Worm (Caenorhabditis elegans) whole organism, young adult: ENCODE results near the gene C06E8.5.

Source experiments
- B0019.2 ChIP-seq: fragments of 200-800 bp; sonication (Bioruptor generic); conservative IDR thresholded peaks from 2 replicates; pipeline ENCODE4 v1.3.6; 2022; ENCODE audit warnings: missing genetic modification reagents, missing genetic modification characterization, missing compliant biosample characterization
- F10E7.11 ChIP-seq: sonication (generic microtip); optimal IDR thresholded peaks from 2 replicates; lab custom pipeline; 2017; ENCODE audit warnings: mild to moderate bottlenecking, missing genetic modification characterization, moderate library complexity, missing compliant biosample characterization
- F22D6.2 ChIP-seq: sonication (generic microtip); optimal IDR thresholded peaks from 2 replicates; lab custom pipeline; 2016; ENCODE audit warnings: mild to moderate bottlenecking, missing genetic modification characterization, missing compliant biosample characterization
- F23B12.7 ChIP-seq: sonication (generic microtip); optimal IDR thresholded peaks from 2 replicates; lab custom pipeline; 2017; ENCODE audit warnings: missing genetic modification characterization, mild to moderate bottlenecking, missing compliant biosample characterization, antibody characterized with exemption, moderate library complexity; ENCODE audit not compliant: insufficient read depth
- F33H1.4 ChIP-seq: fragments of 200-800 bp; sonication (Bioruptor generic); IDR thresholded peaks from 2 replicates; pipeline ENCODE4 v1.3.6; 2022; ENCODE audit warnings: missing genetic modification reagents, missing genetic modification characterization, missing compliant biosample characterization
- F52B5.7 ChIP-seq: sonication (generic microtip); optimal IDR thresholded peaks from 2 replicates; lab custom pipeline; 2016; ENCODE audit warnings: mild to moderate bottlenecking, missing genetic modification characterization, missing compliant biosample characterization
- F57A8.1 ChIP-seq: fragments of 200-800 bp; sonication (Bioruptor generic); optimal IDR thresholded peaks from 2 replicates; lab custom pipeline; 2018; ENCODE audit warnings: mild to moderate bottlenecking, missing genetic modification characterization, moderate library complexity, missing compliant biosample characterization
- K12H6.12 ChIP-seq: fragments of 200-800 bp; sonication (Bioruptor generic); optimal IDR thresholded peaks from 2 replicates; lab custom pipeline; 2018; ENCODE audit warnings: mild to moderate bottlenecking, missing genetic modification characterization, missing compliant biosample characterization
- Y53G8AR.9 ChIP-seq: fragments of 200-800 bp; sonication (Bioruptor generic); conservative IDR thresholded peaks from 2 replicates; pipeline ENCODE4 v1.3.6; 2022; ENCODE audit warnings: missing genetic modification reagents, missing genetic modification characterization, missing compliant biosample characterization
- athp-1 ChIP-seq: sonication (generic microtip); optimal IDR thresholded peaks from 2 replicates; lab custom pipeline; 2017; ENCODE audit warnings: mild to moderate bottlenecking, missing genetic modification characterization, missing compliant biosample characterization
- attf-6 ChIP-seq: fragments of 200-800 bp; sonication (Bioruptor generic); IDR thresholded peaks from 2 replicates; pipeline ENCODE4 v1.3.6; 2022; ENCODE audit warnings: missing genetic modification reagents, missing genetic modification characterization, missing compliant biosample characterization
- bed-1 ChIP-seq: fragments of 200-800 bp; sonication (Bioruptor generic); IDR thresholded peaks from 2 replicates; pipeline ENCODE4 v1.3.6; 2022; ENCODE audit warnings: missing genetic modification reagents, missing genetic modification characterization, missing compliant biosample characterization
- ccch-3 ChIP-seq: fragments of 200-800 bp; sonication (Bioruptor generic); optimal IDR thresholded peaks from 2 replicates; lab custom pipeline; 2018; ENCODE audit warnings: mild to moderate bottlenecking, missing genetic modification characterization, missing compliant biosample characterization
- cebp-1 ChIP-seq, 2 experiments: fragments of 200-800 bp in 1 of 2; sonication (Bioruptor generic) in 1 of 2; sonication (generic microtip) in 1 of 2; IDR thresholded peaks in 1 of 2; optimal IDR thresholded peaks in 1 of 2; 2 replicates each; pipeline versions ENCODE4 v1.3.6 to Lab custom; 2017 to 2022; ENCODE audit warnings: missing compliant biosample characterization in 2 of 2, missing genetic modification characterization in 2 of 2, mild to moderate bottlenecking in 1 of 2, missing genetic modification reagents in 1 of 2, moderate library complexity in 1 of 2
- cebp-2 ChIP-seq: fragments of 200-800 bp; sonication (Bioruptor generic); IDR thresholded peaks from 2 replicates; pipeline ENCODE4 v1.3.6; 2022; ENCODE audit warnings: missing genetic modification characterization, missing compliant biosample characterization
- ceh-100 ChIP-seq: fragments of 200-800 bp; sonication (Bioruptor generic); IDR thresholded peaks from 2 replicates; pipeline ENCODE4 v1.3.6; 2022; ENCODE audit warnings: missing genetic modification reagents, missing genetic modification characterization, missing compliant biosample characterization
- ceh-91 ChIP-seq: fragments of 200-800 bp; sonication (Bioruptor generic); IDR thresholded peaks from 2 replicates; pipeline ENCODE4 v1.3.6; 2022; ENCODE audit warnings: missing genetic modification reagents, missing genetic modification characterization, missing compliant biosample characterization
- die-1 ChIP-seq: sonication (generic microtip); optimal IDR thresholded peaks from 2 replicates; lab custom pipeline; 2016; ENCODE audit warnings: missing genotype, mild to moderate bottlenecking, missing genetic modification characterization, missing compliant biosample characterization
- dox-1 ChIP-seq: fragments of 200-800 bp; sonication (Bioruptor generic); IDR thresholded peaks from 2 replicates; pipeline ENCODE4 v1.3.6; 2022; ENCODE audit warnings: missing genetic modification reagents, missing genetic modification characterization, missing compliant biosample characterization
- dpl-1 ChIP-seq: fragments of 150-350 bp; optimal IDR thresholded peaks from 2 replicates; lab custom pipeline; 2014; ENCODE audit warnings: missing biosample characterization, missing genetic modification reagents, missing genetic modification characterization
- ekl-4 ChIP-seq: fragments of 200-800 bp; sonication (Bioruptor generic); IDR thresholded peaks from 2 replicates; pipeline ENCODE4 v1.3.6; 2022; ENCODE audit warnings: missing genetic modification reagents, missing genetic modification characterization, missing compliant biosample characterization
- ets-4 ChIP-seq: fragments of 200-800 bp; sonication (Bioruptor generic); optimal IDR thresholded peaks from 2 replicates; lab custom pipeline; 2018; ENCODE audit warnings: mild to moderate bottlenecking, missing genetic modification characterization, missing compliant biosample characterization
- hlh-12 ChIP-seq: sonication (generic microtip); optimal IDR thresholded peaks from 2 replicates; lab custom pipeline; 2016; ENCODE audit warnings: missing genetic modification characterization, missing compliant biosample characterization
- hlh-26 ChIP-seq: fragments of 200-800 bp; sonication (Bioruptor generic); conservative IDR thresholded peaks from 2 replicates; pipeline ENCODE4 v1.3.6; 2022; ENCODE audit warnings: missing genetic modification reagents, missing genetic modification characterization, missing compliant biosample characterization
- lin-35 ChIP-seq, 3 experiments: fragments of 150-350 bp in 2 of 3; sonication (generic microtip) in 1 of 3; optimal IDR thresholded peaks; 2 replicates each; lab custom pipeline; 2014 to 2018; ENCODE audit warnings: missing biosample characterization in 3 of 3, missing genetic modification characterization in 3 of 3, missing genetic modification reagents in 3 of 3
- lin-40 ChIP-seq: sonication (generic microtip); optimal IDR thresholded peaks from 2 replicates; lab custom pipeline; 2016; ENCODE audit warnings: missing genetic modification characterization, mild to moderate bottlenecking, missing compliant biosample characterization, missing genotype, missing genetic modification reagents
- lin-54 ChIP-seq: fragments of 200-800 bp; sonication (Bioruptor generic); optimal IDR thresholded peaks from 2 replicates; lab custom pipeline; 2018; ENCODE audit warnings: mild to moderate bottlenecking, missing genetic modification characterization, missing compliant biosample characterization
- lsy-27 ChIP-seq: sonication (generic microtip); optimal IDR thresholded peaks from 2 replicates; lab custom pipeline; 2017; ENCODE audit warnings: missing genetic modification characterization, mild to moderate bottlenecking, missing compliant biosample characterization, antibody characterized with exemption, missing genotype, borderline replicate concordance; ENCODE audit not compliant: insufficient read depth
- mcd-1 ChIP-seq: fragments of 200-800 bp; sonication (Bioruptor generic); IDR thresholded peaks from 2 replicates; pipeline ENCODE4 v1.3.6; 2022; ENCODE audit warnings: missing genetic modification reagents, missing genetic modification characterization, missing compliant biosample characterization
- mes-4 ChIP-seq: sonication (generic microtip); optimal IDR thresholded peaks from 2 replicates; lab custom pipeline; 2016; ENCODE audit warnings: missing genotype, missing genetic modification characterization, missing compliant biosample characterization
- mxl-1 ChIP-seq: sonication (generic microtip); optimal IDR thresholded peaks from 2 replicates; lab custom pipeline; 2016; ENCODE audit warnings: missing genetic modification characterization, missing compliant biosample characterization
- nhr-120 ChIP-seq: fragments of 200-800 bp; sonication (Bioruptor generic); IDR thresholded peaks from 2 replicates; pipeline ENCODE4 v1.3.6; 2022; ENCODE audit warnings: missing genetic modification characterization, missing compliant biosample characterization
- nhr-27 ChIP-seq: fragments of 200-800 bp; sonication (Bioruptor generic); optimal IDR thresholded peaks from 2 replicates; lab custom pipeline; 2018; ENCODE audit warnings: mild to moderate bottlenecking, missing genetic modification characterization, moderate library complexity, missing compliant biosample characterization
- nhr-80 ChIP-seq: sonication (generic microtip); optimal IDR thresholded peaks from 2 replicates; lab custom pipeline; 2016; ENCODE audit warnings: missing genetic modification characterization, missing compliant biosample characterization
- nhr-90 ChIP-seq: sonication (generic microtip); optimal IDR thresholded peaks from 2 replicates; lab custom pipeline; 2016; ENCODE audit warnings: missing genotype, mild to moderate bottlenecking, missing genetic modification characterization, missing compliant biosample characterization
- pha-4 ChIP-seq: fragments of 150-350 bp; sonication (generic microtip); optimal IDR thresholded peaks from 2 replicates; lab custom pipeline; 2014; ENCODE audit warnings: missing biosample characterization, missing genetic modification reagents, missing genetic modification characterization
- repo-1 ChIP-seq: sonication (generic microtip); optimal IDR thresholded peaks from 2 replicates; lab custom pipeline; 2017; ENCODE audit warnings: mild to moderate bottlenecking, missing genetic modification characterization, missing compliant biosample characterization
- snpc-1.1 ChIP-seq: sonication (generic microtip); optimal IDR thresholded peaks from 2 replicates; lab custom pipeline; 2017; ENCODE audit warnings: missing genetic modification characterization, mild to moderate bottlenecking, missing compliant biosample characterization, antibody characterized with exemption, moderate library complexity, missing genotype, missing genetic modification reagents; ENCODE audit not compliant: insufficient read depth
- snpc-1.3 ChIP-seq: sonication (generic microtip); optimal IDR thresholded peaks from 2 replicates; lab custom pipeline; 2017; ENCODE audit warnings: missing genetic modification characterization, mild to moderate bottlenecking, missing compliant biosample characterization, antibody characterized with exemption, moderate library complexity, missing genotype, missing genetic modification reagents; ENCODE audit not compliant: insufficient read depth
- snpc-3.4 ChIP-seq: sonication (generic microtip); optimal IDR thresholded peaks from 2 replicates; lab custom pipeline; 2017; ENCODE audit warnings: missing genetic modification characterization, mild to moderate bottlenecking, missing compliant biosample characterization, antibody characterized with exemption, moderate library complexity, missing genotype, missing genetic modification reagents
- sptf-2 ChIP-seq: fragments of 200-800 bp; sonication (Bioruptor generic); optimal IDR thresholded peaks from 2 replicates; lab custom pipeline; 2018; ENCODE audit warnings: mild to moderate bottlenecking, missing genetic modification characterization, missing compliant biosample characterization
- tbp1 ChIP-seq: fragments of 200-800 bp; sonication (Bioruptor generic); optimal IDR thresholded peaks from 2 replicates; lab custom pipeline; 2018; ENCODE audit warnings: mild to moderate bottlenecking, missing genetic modification characterization, missing compliant biosample characterization
- tbx-9 ChIP-seq: sonication (generic microtip); optimal IDR thresholded peaks from 2 replicates; lab custom pipeline; 2016; ENCODE audit warnings: borderline replicate concordance, missing genetic modification characterization, inconsistent platforms, missing compliant biosample characterization
- unc-130 ChIP-seq: sonication (generic microtip); optimal IDR thresholded peaks from 2 replicates; lab custom pipeline; 2016; ENCODE audit warnings: missing genetic modification reagents, missing genetic modification characterization, missing compliant biosample characterization
- zfh-2 ChIP-seq: fragments of 200-800 bp; sonication (Bioruptor generic); conservative IDR thresholded peaks from 2 replicates; pipeline ENCODE4 v1.3.6; 2022; ENCODE audit warnings: missing genetic modification reagents, missing genetic modification characterization, missing compliant biosample characterization
- zim-3 ChIP-seq: sonication (generic microtip); optimal IDR thresholded peaks from 2 replicates; lab custom pipeline; 2017; ENCODE audit warnings: mild to moderate bottlenecking, missing genetic modification characterization, moderate library complexity, missing compliant biosample characterization
- ztf-6 ChIP-seq: fragments of 200-800 bp; sonication (Bioruptor generic); IDR thresholded peaks from 2 replicates; pipeline ENCODE4 v1.3.6; 2022; ENCODE audit warnings: missing genetic modification reagents, missing genetic modification characterization, missing compliant biosample characterization

Gene C06E8.5

DNA sequence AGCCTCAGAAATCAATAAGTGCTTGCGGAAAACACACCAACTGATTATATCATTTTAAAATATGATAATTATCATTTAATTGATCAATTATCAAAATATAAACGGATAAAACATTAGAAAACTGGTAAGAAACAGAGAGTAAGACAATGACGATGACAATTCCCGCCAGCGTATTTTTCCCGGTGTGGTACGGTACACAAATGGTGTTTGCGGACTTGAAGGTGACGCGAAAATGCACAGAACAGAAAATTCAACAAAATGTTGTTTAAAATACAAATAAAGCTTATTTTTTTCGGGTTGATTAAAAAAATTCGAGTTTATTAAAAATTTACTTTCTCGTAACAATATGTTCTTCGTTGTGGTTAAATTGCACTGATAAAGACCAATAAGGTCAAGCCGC is 44.1 kb downstream of the C06E8.5 start (continued):
- TF ChIP-seq snpc-3.4 (tag; lab: Kevin White, UChicago) (peak; percentile 38), lin-35 (GFP tag; optimal IDR thresholded peaks at IDR 0.05; lab: Kevin White, UChicago) (peak in 1 of 3 experiments; percentile 51), ceh-91 (GFP tag; lab: Robert Waterston, UW) (peak; percentile 82), nhr-90 (no peak), nhr-27 (tag; lab: Kevin White, UChicago) (no peak), repo-1 (tag; lab: Kevin White, UChicago) (no peak), hlh-26 (no peak), mcd-1 (GFP tag; lab: Robert Waterston, UW) (0 out of 2 replicates have a peak, but pooled peaks have one; percentile 9), zfh-2 (GFP tag; lab: Robert Waterston, UW) (no peak), ets-4 (GFP tag; lab: Kevin White, UChicago) (no peak), die-1 (tag; lab: Kevin White, UChicago) (no peak), dpl-1 (GFP tag; lab: Kevin White, UChicago) (peak; percentile 92), K12H6.12 (peak; percentile 11), zim-3 (tag; lab: Kevin White, UChicago) (no peak), mxl-1 (tag; lab: Kevin White, UChicago) (no peak), cebp-1 (GFP tag; IDR thresholded peaks at IDR 0.05; lab: Robert Waterston, UW) (no peak), cebp-1 (tag; optimal IDR thresholded peaks at IDR 0.05; lab: Kevin White, UChicago) (peak; percentile 17), ceh-100 (GFP tag; lab: Robert Waterston, UW) (no peak), F57A8.1 (GFP tag; lab: Kevin White, UChicago) (no peak), F23B12.7 (tag; lab: Kevin White, UChicago) (peak; percentile 63), bed-1 (GFP tag; lab: Robert Waterston, UW) (no peak), F33H1.4 (peak; percentile 72), nhr-120 (no peak), F22D6.2 (tag; lab: Kevin White, UChicago) (no peak), ztf-6 (no peak), mes-4 (tag; lab: Kevin White, UChicago) (no peak), F52B5.7 (tag; lab: Kevin White, UChicago) (no peak), hlh-12 (no peak), snpc-1.3 (peak; percentile 42), cebp-2 (GFP tag; lab: Robert Waterston, UW) (no peak), sptf-2 (GFP tag; lab: Kevin White, UChicago) (no peak), nhr-80 (tag; lab: Kevin White, UChicago) (no peak), F10E7.11 (no peak), lin-54 (GFP tag; lab: Kevin White, UChicago) (peak; percentile 64), athp-1 (tag; lab: Kevin White, UChicago) (no peak), ccch-3 (GFP tag; lab: Kevin White, UChicago) (no peak), lsy-27 (tag; lab: Kevin White, UChicago) (peak; percentile 7), unc-130 (peak; percentile 46), dox-1 (peak; percentile 63), pha-4 (tag; lab: Kevin White, UChicago) (no peak), lin-40 (tag; lab: Kevin White, UChicago) (no peak), tbx-9 (tag; lab: Kevin White, UChicago) (no peak), B0019.2 (GFP tag; lab: Robert Waterston, UW) (0 out of 2 replicates have a peak, but pooled peaks have one; percentile 5), snpc-1.1 (tag; lab: Kevin White, UChicago) (peak; percentile 15), tbp1 (GFP tag; lab: Kevin White, UChicago) (peak; percentile 19), attf-6 (GFP tag; lab: Robert Waterston, UW) (no peak), ekl-4 (GFP tag; lab: Robert Waterston, UW) (peak; percentile 33; the same call in 1 of the 2 replicates), Y53G8AR.9 (GFP tag; lab: Robert Waterston, UW) (no peak)
